Worm (Caenorhabditis elegans): Measurements from ENCODE around the gene C48D5.3.

The C48D5.3 gene

DNA sequence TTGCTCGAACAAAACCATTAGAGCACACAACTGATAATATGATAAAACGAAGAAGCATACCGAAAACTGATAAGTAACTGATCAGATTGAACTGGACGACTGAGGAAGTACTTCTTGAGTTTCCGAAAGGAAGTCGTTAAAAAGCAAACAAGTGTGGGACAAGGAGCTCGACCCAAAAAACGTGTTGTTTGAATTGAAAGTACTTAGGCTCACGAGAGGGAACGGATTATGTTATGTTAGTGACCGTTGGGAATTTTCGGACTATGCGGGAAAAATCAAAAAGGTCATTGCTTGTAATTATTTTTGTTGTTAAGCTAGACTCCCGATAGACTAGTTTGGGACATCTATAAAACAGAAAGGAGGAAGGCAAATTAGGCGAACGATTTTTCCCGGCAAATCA, at the start of gene C48D5.3:
Gene C48D5.3 (minus strand): TSS at position 101 of the 400 bp plus-strand sequence.
- TF ChIP-seq dmd-4 (tag; optimal IDR thresholded peaks at IDR 0.05; ENCODE audit: borderline replicate concordance) (no peak), T23F11.4 (GFP tag; optimal IDR thresholded peaks at IDR 0.05) (no peak), pat-9 (tag; optimal IDR thresholded peaks at IDR 0.05) (no peak), ztf-16 (tag; optimal IDR thresholded peaks at IDR 0.05) (no peak), ceh-6 (GFP tag; optimal IDR thresholded peaks at IDR 0.05) (no peak), pax-1 (tag; optimal IDR thresholded peaks at IDR 0.05) (no peak), ceh-48 (tag; optimal IDR thresholded peaks at IDR 0.05) (no peak), ahr-1 (tag; optimal IDR thresholded peaks at IDR 0.05) (no peak), ama-1 (optimal IDR thresholded peaks at IDR 0.05) (no peak), lim-6 (tag; optimal IDR thresholded peaks at IDR 0.05) (no peak), tbx-2 (tag; optimal IDR thresholded peaks at IDR 0.05) (no peak), C38D4.7 (GFP tag; optimal IDR thresholded peaks at IDR 0.05) (no peak), pha-2 (tag; optimal IDR thresholded peaks at IDR 0.05) (no peak), fkh-10 (GFP tag; optimal IDR thresholded peaks at IDR 0.05) (no peak), ceh-2 (tag; optimal IDR thresholded peaks at IDR 0.05) (no peak)

DNA sequence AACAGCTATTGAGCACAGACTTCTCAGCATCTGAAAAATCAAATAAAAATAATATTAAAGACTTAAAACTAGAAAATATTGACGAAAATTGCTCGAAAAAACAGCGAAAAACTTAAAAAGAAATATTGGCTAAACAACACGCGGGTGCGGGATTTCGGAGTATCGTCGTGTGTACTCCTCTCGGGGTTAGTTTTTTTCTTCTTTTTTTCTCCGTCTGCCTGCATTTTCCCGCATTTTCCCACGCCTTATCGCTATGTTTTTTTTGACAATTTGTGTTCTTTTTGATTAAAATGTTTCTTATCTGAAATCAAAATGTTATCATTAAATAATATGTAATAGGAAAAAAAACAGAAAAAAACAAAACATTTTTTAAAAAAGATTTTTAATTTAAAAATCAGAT, 48.8 kb upstream of the C48D5.3 start, which contains the start of gene mrps-31:
Gene mrps-31 (minus strand): TSS at position 36 of the 400 bp plus-strand sequence.
- no peak for TF ChIP-seq K09A11.1 (tag; optimal IDR thresholded peaks at IDR 0.05; ENCODE audit: insufficient read depth)
- no peak for TF ChIP-seq nfya-1 (tag; optimal IDR thresholded peaks at IDR 0.05)
- no peak for TF ChIP-seq unc-3 (GFP tag; conservative IDR thresholded peaks at IDR 0.05)
- no peak for TF ChIP-seq unc-3 (tag; optimal IDR thresholded peaks at IDR 0.05)
- no peak for TF ChIP-seq dmd-4 (tag; optimal IDR thresholded peaks at IDR 0.05; ENCODE audit: borderline replicate concordance)
- TF ChIP-seq elt-2 (tag; optimal IDR thresholded peaks at IDR 0.05): peak; percentile 81
- no peak for TF ChIP-seq ref-2 (tag; optimal IDR thresholded peaks at IDR 0.05)

DNA sequence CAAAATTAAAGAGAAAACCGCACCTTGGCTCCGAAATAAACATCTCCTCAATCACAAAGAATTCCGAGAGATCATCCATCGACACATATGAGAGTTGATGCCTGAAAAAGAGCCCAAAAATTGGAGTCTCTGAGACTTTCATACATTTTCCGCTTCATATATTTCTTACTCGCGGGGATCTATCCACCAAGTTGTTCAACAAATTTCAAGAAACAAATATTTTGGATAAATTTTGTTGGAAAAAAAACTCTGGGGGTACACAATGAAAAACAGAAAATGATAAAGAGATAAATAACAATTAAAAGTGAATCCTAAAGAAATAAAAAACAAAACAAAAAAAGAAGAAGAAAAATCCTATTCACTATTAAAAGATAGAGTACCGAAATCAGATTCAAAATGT, 45.5 kb upstream of the C48D5.3 start, which contains the start of gene sel-8:
Gene sel-8 (minus strand): TSS at position 101 of the 400 bp plus-strand sequence.
- TF ChIP-seq tbx-2 (tag; optimal IDR thresholded peaks at IDR 0.05) (no peak), ceh-34 (tag; optimal IDR thresholded peaks at IDR 0.05) (no peak), ceh-6 (GFP tag; optimal IDR thresholded peaks at IDR 0.05) (no peak), unc-86 (tag; optimal IDR thresholded peaks at IDR 0.05) (no peak), che-1 (tag; optimal IDR thresholded peaks at IDR 0.05) (no peak), unc-3 (GFP tag; conservative IDR thresholded peaks at IDR 0.05) (no peak), unc-3 (tag; optimal IDR thresholded peaks at IDR 0.05) (no peak), nhr-232 (tag; optimal IDR thresholded peaks at IDR 0.05) (no peak), ztf-16 (tag; optimal IDR thresholded peaks at IDR 0.05) (no peak)

DNA sequence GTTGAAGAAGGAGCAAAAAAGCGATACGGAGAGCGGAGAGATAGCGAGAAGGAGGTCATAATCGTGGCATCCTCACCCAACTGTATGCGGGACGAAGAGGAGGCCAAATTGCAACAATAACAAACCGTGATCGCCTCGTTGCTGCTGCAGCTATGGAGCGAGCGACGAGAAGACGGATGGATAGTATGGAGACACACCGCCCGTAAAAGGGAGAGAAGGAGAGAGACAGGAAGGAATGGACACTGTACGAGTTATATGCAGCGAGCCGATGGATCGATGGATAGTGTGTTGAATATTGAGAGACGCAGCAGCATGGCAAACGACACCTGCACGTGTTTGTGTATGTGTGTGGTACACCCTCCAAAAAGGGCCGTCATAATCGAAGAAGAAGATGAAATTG, 42.2 kb upstream of the C48D5.3 start:
- TF ChIP-seq ceh-34 (tag; optimal IDR thresholded peaks at IDR 0.05) (peak; percentile 39), sdc-2 (tag; optimal IDR thresholded peaks at IDR 0.05) (peak; percentile 68), hlh-30 (tag; optimal IDR thresholded peaks at IDR 0.05; ENCODE audit: insufficient read depth) (peak; percentile 80), ref-2 (tag; optimal IDR thresholded peaks at IDR 0.05) (peak; percentile 34), unc-86 (tag; optimal IDR thresholded peaks at IDR 0.05) (no peak), ceh-31 (tag; optimal IDR thresholded peaks at IDR 0.05) (peak; percentile 61), pha-2 (tag; optimal IDR thresholded peaks at IDR 0.05) (no peak), nhr-232 (tag; optimal IDR thresholded peaks at IDR 0.05) (peak; percentile 31), C08G9.2 (tag; optimal IDR thresholded peaks at IDR 0.05) (peak; percentile 45), nfya-1 (tag; optimal IDR thresholded peaks at IDR 0.05) (peak; percentile 35), ets-4 (tag; optimal IDR thresholded peaks at IDR 0.05) (no peak), ceh-2 (tag; optimal IDR thresholded peaks at IDR 0.05) (peak; percentile 25), elt-2 (tag; optimal IDR thresholded peaks at IDR 0.05) (peak; percentile 61), tbx-2 (tag; optimal IDR thresholded peaks at IDR 0.05) (peak; percentile 45)

DNA sequence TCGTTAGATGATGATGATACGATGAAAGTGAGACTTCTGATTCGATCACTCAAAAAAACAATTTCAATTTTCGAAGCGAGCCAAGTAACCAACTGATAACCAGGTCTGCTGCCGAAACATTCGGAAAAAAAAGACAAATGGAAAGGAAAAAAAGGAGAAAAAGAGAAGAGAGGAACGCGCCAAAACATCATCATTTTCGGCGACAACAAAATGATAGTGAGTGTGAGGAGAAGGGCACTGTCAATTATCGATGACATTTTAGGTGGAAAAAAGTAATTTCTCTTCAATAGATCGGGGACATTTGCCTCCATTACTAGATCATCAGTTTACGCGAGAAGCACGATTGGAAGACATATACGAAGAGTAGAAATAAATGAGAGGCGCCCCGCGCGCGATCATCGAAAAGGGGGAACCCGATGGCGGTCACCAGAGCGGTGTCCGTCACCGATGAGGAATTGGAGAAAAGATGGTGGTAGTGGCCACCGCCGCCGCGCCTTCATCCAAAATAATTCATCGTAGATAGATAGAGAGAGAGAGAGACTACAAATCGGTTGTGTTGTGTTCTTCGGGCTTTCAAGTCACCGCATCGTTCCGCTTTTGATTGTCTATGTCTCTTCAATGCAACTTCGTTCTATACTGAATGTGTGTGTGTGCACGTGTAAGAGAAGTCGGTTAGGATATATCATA, 39.8 kb upstream of the C48D5.3 start:
- TF ChIP-seq elt-2 (tag; optimal IDR thresholded peaks at IDR 0.05) (no peak), hlh-6 (tag; optimal IDR thresholded peaks at IDR 0.05) (no peak), ets-4 (tag; optimal IDR thresholded peaks at IDR 0.05) (no peak), ceh-31 (tag; optimal IDR thresholded peaks at IDR 0.05) (no peak), Y22D7AL.16 (tag; optimal IDR thresholded peaks at IDR 0.05) (no peak), F13H6.1 (tag; optimal IDR thresholded peaks at IDR 0.05) (no peak), ceh-18 (tag; optimal IDR thresholded peaks at IDR 0.05) (no peak), pax-1 (tag; optimal IDR thresholded peaks at IDR 0.05) (no peak), pat-9 (tag; optimal IDR thresholded peaks at IDR 0.05) (no peak)

Data from whole organism, late embryonic.